Worm (Caenorhabditis elegans) whole organism, late embryonic: ENCODE results near the gene R01H2.7.

Source experiments
- ama-1 ChIP-seq: fragments of 150-350 bp; optimal IDR thresholded peaks from 2 replicates; lab custom pipeline; 2014
- elt-2 ChIP-seq: sonication (generic microtip); optimal IDR thresholded peaks from 2 replicates; lab custom pipeline; 2016; ENCODE audit warnings: missing genetic modification reagents, missing genetic modification characterization, missing compliant biosample characterization
- hlh-13 ChIP-seq: fragments of 200-800 bp; sonication (Bioruptor generic); optimal IDR thresholded peaks from 2 replicates; lab custom pipeline; 2018; ENCODE audit warnings: mild to moderate bottlenecking, missing genetic modification characterization, missing compliant biosample characterization
- npax-4 ChIP-seq: sonication (generic microtip); optimal IDR thresholded peaks from 2 replicates; lab custom pipeline; 2016; ENCODE audit warnings: missing genetic modification characterization, missing compliant biosample characterization
- odd-2 ChIP-seq: sonication (generic microtip); optimal IDR thresholded peaks from 2 replicates; lab custom pipeline; 2017; ENCODE audit warnings: antibody characterized with exemption, mild to moderate bottlenecking, missing genetic modification characterization, missing compliant biosample characterization
- pros-1 ChIP-seq: fragments of 150-350 bp; optimal IDR thresholded peaks from 2 replicates; lab custom pipeline; 2014; ENCODE audit warnings: missing biosample characterization, missing genetic modification reagents, missing genetic modification characterization
- rnt-1 ChIP-seq: sonication (generic microtip); optimal IDR thresholded peaks from 2 replicates; lab custom pipeline; 2016; ENCODE audit warnings: missing genetic modification characterization, missing compliant biosample characterization
- unc-42 ChIP-seq: sonication (generic microtip); optimal IDR thresholded peaks from 2 replicates; lab custom pipeline; 2016; ENCODE audit warnings: missing genotype, missing genetic modification characterization, missing compliant biosample characterization

DNA sequence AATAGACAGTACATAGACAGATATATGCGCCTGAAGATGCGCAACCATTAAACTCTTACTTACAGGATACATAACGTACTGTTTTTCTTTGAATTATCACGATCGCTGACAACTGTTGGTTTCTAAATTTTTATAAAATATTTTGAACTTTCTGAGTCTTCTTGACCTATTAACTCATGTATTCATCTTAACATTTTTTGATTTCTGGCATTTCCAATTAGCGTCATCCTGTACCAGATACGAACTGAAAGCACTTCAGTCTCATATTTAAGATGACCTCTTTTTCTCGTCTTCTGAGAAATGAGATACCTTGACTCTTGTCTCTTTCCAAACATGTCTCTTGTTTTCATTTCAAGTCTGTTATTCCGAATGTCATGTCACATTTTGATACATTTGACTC, 31.8 kb downstream of the R01H2.7 start:
- TF ChIP-seq hlh-13 (GFP tag; lab: Kevin White, UChicago) (no peak), npax-4 (tag; lab: Kevin White, UChicago) (no peak), odd-2 (tag; lab: Kevin White, UChicago) (no peak), rnt-1 (tag; lab: Kevin White, UChicago) (no peak), unc-42 (no peak), ama-1 (lab: Kevin White, UChicago) (no peak), elt-2 (tag; lab: Kevin White, UChicago) (no peak), pros-1 (no peak)
